Worm (Caenorhabditis elegans) whole organism, L4/young adult: Measurements from ENCODE around the gene tmed-4.

ENCODE experiments used
- W03F9.2 ChIP-seq: fragments of 150-350 bp; optimal IDR thresholded peaks from 2 replicates; lab custom pipeline; 2014; ENCODE audit warnings: missing biosample characterization, missing genetic modification characterization
- dao-5 ChIP-seq: sonication (generic microtip); optimal IDR thresholded peaks from 2 replicates; lab custom pipeline; 2016; ENCODE audit warnings: missing genotype, missing genetic modification characterization, moderate library complexity, missing compliant biosample characterization
- him-1 ChIP-seq: sonication (generic microtip); optimal IDR thresholded peaks from 2 replicates; lab custom pipeline; 2016; ENCODE audit warnings: missing genotype, missing genetic modification reagents, missing genetic modification characterization, missing compliant biosample characterization

DNA sequence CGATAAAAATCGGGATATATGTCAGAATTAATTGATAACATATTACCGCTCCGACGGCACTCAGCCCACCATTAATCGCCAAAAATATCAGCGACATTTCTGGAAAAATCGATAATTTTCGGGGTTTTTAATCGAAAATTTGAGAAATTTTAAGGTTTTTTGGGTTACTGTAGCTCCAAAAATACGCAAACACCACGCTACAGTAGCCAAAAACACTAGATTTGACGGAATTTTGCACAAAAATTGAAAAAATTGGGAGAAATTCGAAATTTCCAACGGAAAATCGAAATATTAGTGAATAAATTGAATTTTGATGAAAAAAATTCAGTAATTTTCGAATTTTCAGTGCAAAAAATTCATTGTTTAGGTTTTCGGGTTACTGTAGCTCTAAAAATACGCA lies 14.7 kb downstream of the tmed-4 start, which contains the start of gene algn-7:
- TF ChIP-seq W03F9.2 (tag; lab: Kevin White, UChicago) (no peak), him-1 (tag; lab: Kevin White, UChicago) (no peak), dao-5 (no peak)
